Fruit fly (Drosophila melanogaster) whole organism, embryonic: ENCODE data around the gene CG1889.

Experiments used
- CG17912 ChIP-seq: fragments of 200-800 bp; sonication (Bioruptor generic); optimal IDR thresholded peaks from 2 replicates; lab custom pipeline; 2018; ENCODE audit warnings: missing biosample characterization, mild to moderate bottlenecking, missing genetic modification characterization
- CG8290 ChIP-seq, 3 experiments: fragments of 200-800 bp; sonication (Bioruptor generic); optimal IDR thresholded peaks; 2 replicates each; lab custom pipeline; 2016 to 2019; ENCODE audit warnings: missing biosample characterization in 3 of 3, missing genetic modification characterization in 3 of 3, mild to moderate bottlenecking in 2 of 3, moderate library complexity in 1 of 3
- Dad ChIP-seq: fragments of 200-800 bp; sonication (Bioruptor generic); optimal IDR thresholded peaks from 3 replicates; lab custom pipeline; 2016; ENCODE audit warnings: missing biosample characterization, missing genetic modification characterization
- esg ChIP-seq: fragments of 200-800 bp; sonication (Bioruptor generic); conservative IDR thresholded peaks from 2 replicates; pipeline ENCODE4 v1.3.6; 2022; ENCODE audit warnings: missing biosample characterization, missing genetic modification characterization
- pb ChIP-seq: fragments of 200-800 bp; sonication (Bioruptor generic); optimal IDR thresholded peaks from 3 replicates; lab custom pipeline; 2016; ENCODE audit warnings: missing biosample characterization, missing genetic modification characterization

- no peak for TF ChIP-seq CG8290 (GFP tag; optimal IDR thresholded peaks at IDR 0.05; lab: Kevin White, UChicago)
- no peak for TF ChIP-seq CG8290 (tag; optimal IDR thresholded peaks at IDR 0.05; lab: Kevin White, UChicago)
- TF ChIP-seq pb (GFP tag; lab: Kevin White, UChicago) = no peak
- no peak for TF ChIP-seq CG17912 (GFP tag; lab: Kevin White, UChicago)
- no peak for TF ChIP-seq Dad
- TF ChIP-seq esg (GFP tag; lab: Robert Waterston, UW) = no peak
Measured at dm6 chrX:9930882-9931281, 34.2 kb upstream of the CG1889 start, which contains the start of gene Idgf4.
